Worm (Caenorhabditis elegans) whole organism, midembryonic: ENCODE results near the gene C14C6.13.

Experiments used
- T22C8.4 ChIP-seq: fragments of 200-800 bp; sonication (Bioruptor generic); IDR thresholded peaks from 2 replicates; pipeline ENCODE4 v1.3.6; 2022; ENCODE audit warnings: missing genetic modification characterization, missing compliant biosample characterization
- cog-1 ChIP-seq: sonication (generic microtip); optimal IDR thresholded peaks from 2 replicates; lab custom pipeline; 2016; ENCODE audit warnings: missing genetic modification characterization, missing compliant biosample characterization
- flt-1 ChIP-seq: fragments of 200-800 bp; sonication (Bioruptor generic); IDR thresholded peaks from 2 replicates; pipeline ENCODE4 v1.3.6; 2022; ENCODE audit warnings: missing genetic modification characterization, missing compliant biosample characterization
- klf-2 ChIP-seq: fragments of 200-800 bp; sonication (Bioruptor generic); conservative IDR thresholded peaks from 2 replicates; pipeline ENCODE4 v1.3.6; 2022; ENCODE audit warnings: missing genetic modification reagents, missing genetic modification characterization, missing compliant biosample characterization
- med-1 ChIP-seq: sonication (generic microtip); optimal IDR thresholded peaks from 2 replicates; lab custom pipeline; 2017; ENCODE audit warnings: missing genetic modification characterization, mild to moderate bottlenecking, missing compliant biosample characterization, antibody characterized with exemption, missing genetic modification reagents; ENCODE audit not compliant: insufficient read depth
- ref-1 ChIP-seq: fragments of 200-800 bp; sonication (Bioruptor generic); conservative IDR thresholded peaks from 2 replicates; pipeline ENCODE4 v1.3.6; 2022; ENCODE audit warnings: missing genetic modification reagents, missing genetic modification characterization, missing compliant biosample characterization
- tab-1 ChIP-seq: fragments of 200-800 bp; sonication (Bioruptor generic); IDR thresholded peaks from 2 replicates; pipeline ENCODE4 v1.3.6; 2022; ENCODE audit warnings: missing genetic modification characterization, missing compliant biosample characterization
- ztf-23 ChIP-seq: fragments of 200-800 bp; sonication (Bioruptor generic); IDR thresholded peaks from 2 replicates; pipeline ENCODE4 v1.3.6; 2022; ENCODE audit warnings: missing genetic modification reagents, missing genetic modification characterization, missing compliant biosample characterization
- ztf-29 ChIP-seq: fragments of 200-800 bp; sonication (Bioruptor generic); IDR thresholded peaks from 2 replicates; pipeline ENCODE4 v1.3.6; 2022; ENCODE audit warnings: missing genetic modification reagents, missing genetic modification characterization, missing compliant biosample characterization

- no peak for TF ChIP-seq med-1 (GFP tag; lab: Kevin White, UChicago)
- TF ChIP-seq T22C8.4, result no peak
- no peak for TF ChIP-seq ztf-23
- no peak for TF ChIP-seq flt-1 (GFP tag; lab: Robert Waterston, UW)
- no peak for TF ChIP-seq ztf-29
- TF ChIP-seq klf-2 (GFP tag; lab: Robert Waterston, UW), result no peak
- TF ChIP-seq tab-1 (GFP tag; lab: Robert Waterston, UW), result no peak
- no peak for TF ChIP-seq cog-1 (tag; lab: Kevin White, UChicago)
- TF ChIP-seq ref-1, result no peak
These were observed 25.2 kb upstream of the C14C6.13 start for ce11 chrV:599783-600182.
